Fruit fly (Drosophila melanogaster): ENCODE measurements around the gene CG43221.

CG43221 gene

dm6 chr2L:17485457-17485856 lies at the start of gene CG43221, which contains the start of gene CG43645:
Gene CG43221, plus strand, starts transcription at chr2L:17485757.
Gene CG43645, plus strand, starts transcription at chr2L:17485757.
- TF ChIP-seq Sox14 (GFP tag; optimal IDR thresholded peaks at IDR 0.05) (no peak), dac (GFP tag; optimal IDR thresholded peaks at IDR 0.05) (no peak), Eip75B (GFP tag; optimal IDR thresholded peaks at IDR 0.05) (no peak), Eip78C (GFP tag) (no peak), achi (GFP tag; optimal IDR thresholded peaks at IDR 0.05) (no peak), CG11762 (GFP tag; optimal IDR thresholded peaks at IDR 0.05; ENCODE audit: insufficient read depth) (no peak), CG6792 (GFP tag; optimal IDR thresholded peaks at IDR 0.05) (no peak), Eip93F (GFP tag; optimal IDR thresholded peaks at IDR 0.05) (no peak), svp (GFP tag) (no peak), topi (GFP tag; optimal IDR thresholded peaks at IDR 0.05) (no peak), CG6808 (GFP tag; optimal IDR thresholded peaks at IDR 0.05) (no peak), CG11902 (GFP tag; optimal IDR thresholded peaks at IDR 0.05) (no peak), fd85E (GFP tag; optimal IDR thresholded peaks at IDR 0.05) (no peak), Hr38 (GFP tag; optimal IDR thresholded peaks at IDR 0.05) (no peak), eg (GFP tag; IDR thresholded peaks at IDR 0.05) (no peak), Sox15 (GFP tag; optimal IDR thresholded peaks at IDR 0.05) (no peak), vri (GFP tag; optimal IDR thresholded peaks at IDR 0.05) (no peak), pdm3 (GFP tag; optimal IDR thresholded peaks at IDR 0.05) (no peak)

DNA sequence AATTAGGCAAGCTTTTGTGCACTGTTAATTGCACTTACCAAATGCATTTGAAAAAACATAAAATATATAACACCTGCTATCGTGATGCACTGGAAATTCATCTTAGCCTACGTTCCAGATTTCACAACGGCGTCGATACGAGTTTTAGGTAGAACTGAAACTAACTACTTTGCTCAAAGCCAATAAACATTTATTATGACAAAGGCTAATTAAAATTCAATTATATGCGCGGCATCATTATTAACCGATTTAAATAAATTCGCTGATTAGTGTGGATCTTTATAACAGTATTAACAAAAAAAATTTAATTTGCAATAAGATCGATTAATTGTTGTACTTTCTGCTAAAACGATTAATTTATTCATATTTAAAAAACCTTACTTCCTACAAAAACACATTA lies 49.1 kb upstream of the CG43221 start, which contains the start of gene CG33928:
TSS of gene CG33928 (minus strand) at position 101 of the 400 bp plus-strand sequence.
- no peak for TF ChIP-seq CG9139 (GFP tag; optimal IDR thresholded peaks at IDR 0.05)
- TF ChIP-seq vri (GFP tag; optimal IDR thresholded peaks at IDR 0.05), result no peak
- TF ChIP-seq CG11762 (GFP tag; optimal IDR thresholded peaks at IDR 0.05; ENCODE audit: insufficient read depth), result no peak
- no peak for TF ChIP-seq CG4318 (GFP tag; optimal IDR thresholded peaks at IDR 0.05)
- TF ChIP-seq lz (GFP tag; optimal IDR thresholded peaks at IDR 0.05), result no peak
- TF ChIP-seq Hr4 (GFP tag; optimal IDR thresholded peaks at IDR 0.05), result no peak
- no peak for TF ChIP-seq CG8632 (GFP tag; optimal IDR thresholded peaks at IDR 0.05)
- TF ChIP-seq acj6 (GFP tag; optimal IDR thresholded peaks at IDR 0.05), result no peak
- TF ChIP-seq CG15336 (GFP tag; IDR thresholded peaks at IDR 0.05), result no peak
- no peak for TF ChIP-seq CG10669 (GFP tag; optimal IDR thresholded peaks at IDR 0.05)
- TF ChIP-seq ss (GFP tag; optimal IDR thresholded peaks at IDR 0.05), result no peak
- TF ChIP-seq Hr38 (GFP tag; optimal IDR thresholded peaks at IDR 0.05), result no peak
- no peak for TF ChIP-seq CG6163 (GFP tag; IDR thresholded peaks at IDR 0.05)
- TF ChIP-seq dsx (GFP tag; optimal IDR thresholded peaks at IDR 0.05; ENCODE audit: poor library complexity, severe bottlenecking), result no peak
- TF ChIP-seq Met (GFP tag; optimal IDR thresholded peaks at IDR 0.05), result no peak
- no peak for TF ChIP-seq CG32006 (GFP tag; optimal IDR thresholded peaks at IDR 0.05)
- no peak for TF ChIP-seq svp (GFP tag)
- TF ChIP-seq esn (GFP tag; optimal IDR thresholded peaks at IDR 0.05), result no peak
- TF ChIP-seq CG8319 (GFP tag; optimal IDR thresholded peaks at IDR 0.05), result no peak
- TF ChIP-seq dac (GFP tag; optimal IDR thresholded peaks at IDR 0.05), result no peak

dm6 chr2L:17437594-17437993 lies 48.0 kb upstream of the CG43221 start:
- TF ChIP-seq Smox (GFP tag; optimal IDR thresholded peaks at IDR 0.05) (no peak), topi (GFP tag; optimal IDR thresholded peaks at IDR 0.05) (no peak), svp (GFP tag) (no peak), CG15336 (GFP tag; IDR thresholded peaks at IDR 0.05) (no peak), cyc (GFP tag; optimal IDR thresholded peaks at IDR 0.05) (no peak), Met (GFP tag; optimal IDR thresholded peaks at IDR 0.05) (no peak), dac (GFP tag; optimal IDR thresholded peaks at IDR 0.05) (no peak), CG32006 (GFP tag; optimal IDR thresholded peaks at IDR 0.05) (no peak), CG6854 (GFP tag; optimal IDR thresholded peaks at IDR 0.05) (no peak)

DNA sequence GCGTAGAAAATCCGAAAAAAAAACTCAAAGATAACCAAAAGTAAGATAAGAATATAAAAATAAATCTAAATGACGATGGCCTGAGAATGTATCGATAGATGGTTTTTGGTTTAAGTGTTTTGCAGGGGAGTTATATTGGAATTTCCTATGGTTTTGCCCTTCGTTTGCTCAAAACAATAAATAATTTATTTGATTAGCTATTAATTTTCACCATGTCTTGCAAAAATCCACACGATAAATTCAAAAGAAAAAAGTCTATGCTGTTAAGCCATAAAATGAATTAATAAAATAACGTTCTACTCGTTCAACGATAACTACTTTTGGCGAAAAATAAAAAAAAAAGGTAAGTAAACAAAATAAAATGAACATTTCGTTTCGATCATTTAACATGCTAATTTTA lies 38.5 kb upstream of the CG43221 start:
- no peak for TF ChIP-seq CG3919 (GFP tag; optimal IDR thresholded peaks at IDR 0.05)
- no peak for TF ChIP-seq CG6854 (GFP tag; optimal IDR thresholded peaks at IDR 0.05)
- TF ChIP-seq Met (GFP tag; optimal IDR thresholded peaks at IDR 0.05), result no peak
- TF ChIP-seq fd85E (GFP tag; optimal IDR thresholded peaks at IDR 0.05), result no peak
- TF ChIP-seq esn (GFP tag; optimal IDR thresholded peaks at IDR 0.05), result no peak
- TF ChIP-seq Smox (GFP tag; optimal IDR thresholded peaks at IDR 0.05), result no peak
